Worm (Caenorhabditis elegans): Measurements from ENCODE around the gene str-228.
"Not testable (repeated sequence)": the region's sequence is repeated elsewhere in the genome, so short reads cannot be mapped to it uniquely, and the experiment has no call there.

DNA sequence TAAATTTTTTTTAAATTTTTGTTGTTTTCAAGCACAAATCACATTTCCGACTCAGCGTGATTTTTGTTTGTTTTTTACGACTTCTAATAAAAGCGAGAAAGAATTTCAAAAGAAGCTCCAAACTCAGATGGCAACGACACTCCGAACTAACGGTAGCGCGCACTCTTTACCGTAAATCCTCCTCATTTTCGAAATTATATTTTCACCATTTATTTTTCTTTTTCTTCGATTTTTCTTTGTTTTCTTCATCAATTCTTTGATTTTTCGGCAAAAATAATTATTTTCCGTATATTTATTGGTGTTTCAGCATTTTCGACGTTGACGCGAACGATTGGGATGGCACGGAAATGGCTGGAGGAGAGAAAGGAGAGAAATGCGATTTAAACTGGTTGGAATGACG, 48.8 kb downstream of the str-228 start, which contains the start of gene T24A6.1:
- not testable (repeated sequence) for TF ChIP-seq efl-3 (GFP tag; optimal IDR thresholded peaks at IDR 0.05); C34B4.2 (tag; optimal IDR thresholded peaks at IDR 0.05); lin-14 (GFP tag; optimal IDR thresholded peaks at IDR 0.05); elt-3 (tag; optimal IDR thresholded peaks at IDR 0.05); pag-3 (tag; optimal IDR thresholded peaks at IDR 0.05; ENCODE audit: borderline replicate concordance, insufficient read depth); mep-1 (tag; optimal IDR thresholded peaks at IDR 0.05)

Data from whole organism, L1 larva.